Worm (Caenorhabditis elegans) whole organism, L3 larva: ENCODE results near the gene Y68A4A.10.

ENCODE experiments used
- R02D3.7 ChIP-seq: fragments of 150-350 bp; optimal IDR thresholded peaks from 2 replicates; lab custom pipeline; 2014; ENCODE audit warnings: missing biosample characterization, missing genetic modification characterization
- ZK546.5 ChIP-seq: sonication (generic microtip); optimal IDR thresholded peaks from 2 replicates; lab custom pipeline; 2017; ENCODE audit warnings: missing biosample characterization, missing genetic modification characterization
- aly-2 ChIP-seq: fragments of 150-350 bp; optimal IDR thresholded peaks from 2 replicates; lab custom pipeline; 2014; ENCODE audit warnings: missing biosample characterization, missing genetic modification characterization
- ama-1 ChIP-seq: fragments of 150-350 bp; optimal IDR thresholded peaks from 2 replicates; lab custom pipeline; 2018
- ceh-82 ChIP-seq: fragments of 150-350 bp; optimal IDR thresholded peaks from 2 replicates; lab custom pipeline; 2014; ENCODE audit warnings: missing biosample characterization, missing genetic modification characterization
- ceh-9 ChIP-seq: sonication (generic microtip); optimal IDR thresholded peaks from 2 replicates; lab custom pipeline; 2018; ENCODE audit warnings: missing biosample characterization, missing genetic modification characterization
- daf-12 ChIP-seq: fragments of 150-350 bp; optimal IDR thresholded peaks from 2 replicates; lab custom pipeline; 2014; ENCODE audit warnings: missing biosample characterization, missing genetic modification reagents, missing genetic modification characterization
- elt-1 ChIP-seq: fragments of 150-350 bp; optimal IDR thresholded peaks from 2 replicates; lab custom pipeline; 2014; ENCODE audit warnings: missing biosample characterization, missing genetic modification characterization
- elt-2 ChIP-seq: sonication (generic microtip); optimal IDR thresholded peaks from 2 replicates; lab custom pipeline; 2016; ENCODE audit warnings: missing genetic modification reagents, mild to moderate bottlenecking, missing genetic modification characterization, missing compliant biosample characterization
- fkh-10 ChIP-seq: sonication (generic microtip); optimal IDR thresholded peaks from 2 replicates; lab custom pipeline; 2017; ENCODE audit warnings: missing biosample characterization, missing genetic modification reagents, missing genetic modification characterization
- hmg-11 ChIP-seq: sonication (generic microtip); optimal IDR thresholded peaks from 2 replicates; lab custom pipeline; 2016; ENCODE audit warnings: missing genetic modification characterization, missing compliant biosample characterization
- lin-15B ChIP-seq: fragments of 150-350 bp; optimal IDR thresholded peaks from 2 replicates; lab custom pipeline; 2014; ENCODE audit warnings: missing biosample characterization, missing genetic modification characterization
- lin-39 ChIP-seq: fragments of 150-350 bp; optimal IDR thresholded peaks from 2 replicates; lab custom pipeline; 2018; ENCODE audit warnings: missing biosample characterization, missing genetic modification reagents, missing genetic modification characterization
- lsy-12 ChIP-seq: sonication (generic microtip); optimal IDR thresholded peaks from 2 replicates; lab custom pipeline; 2016; ENCODE audit warnings: mild to moderate bottlenecking, missing genetic modification characterization, missing compliant biosample characterization
- mdl-1 ChIP-seq: fragments of 150-350 bp; optimal IDR thresholded peaks from 2 replicates; lab custom pipeline; 2014; ENCODE audit warnings: missing biosample characterization, missing genetic modification characterization
- mml-1 ChIP-seq: fragments of 150-350 bp; sonication (generic microtip); optimal IDR thresholded peaks from 3 replicates; lab custom pipeline; 2014; ENCODE audit warnings: missing biosample characterization, missing genetic modification characterization
- nfya-1 ChIP-seq: sonication (generic microtip); optimal IDR thresholded peaks from 2 replicates; lab custom pipeline; 2017; ENCODE audit warnings: missing genetic modification characterization, mild to moderate bottlenecking, missing compliant biosample characterization, antibody characterized with exemption, moderate library complexity; ENCODE audit not compliant: insufficient read depth
- nhr-11 ChIP-seq: fragments of 150-350 bp; optimal IDR thresholded peaks from 2 replicates; lab custom pipeline; 2014; ENCODE audit warnings: missing biosample characterization, missing genetic modification characterization
- nhr-12 ChIP-seq: fragments of 150-350 bp; optimal IDR thresholded peaks from 2 replicates; lab custom pipeline; 2014; ENCODE audit warnings: missing biosample characterization, missing genetic modification characterization
- nhr-23 ChIP-seq: fragments of 150-350 bp; optimal IDR thresholded peaks from 2 replicates; lab custom pipeline; 2014; ENCODE audit warnings: missing biosample characterization, missing genetic modification reagents, missing genetic modification characterization
- nhr-237 ChIP-seq: fragments of 150-350 bp; optimal IDR thresholded peaks from 2 replicates; lab custom pipeline; 2014; ENCODE audit warnings: missing biosample characterization, missing genetic modification characterization
- nhr-43 ChIP-seq: sonication (generic microtip); optimal IDR thresholded peaks from 2 replicates; lab custom pipeline; 2016; ENCODE audit warnings: mild to moderate bottlenecking, missing genetic modification characterization, missing compliant biosample characterization; ENCODE audit not compliant: poor library complexity, severe bottlenecking
- nhr-67 ChIP-seq: fragments of 150-350 bp; optimal IDR thresholded peaks from 2 replicates; lab custom pipeline; 2014; ENCODE audit warnings: missing biosample characterization, missing genetic modification characterization
- nhr-76 ChIP-seq: fragments of 150-350 bp; sonication (generic microtip); optimal IDR thresholded peaks from 5 replicates; lab custom pipeline; 2014; ENCODE audit warnings: missing biosample characterization, missing genetic modification characterization
- nhr-77 ChIP-seq: fragments of 150-350 bp; optimal IDR thresholded peaks from 2 replicates; lab custom pipeline; 2014; ENCODE audit warnings: missing biosample characterization, missing genetic modification characterization
- pha-4 ChIP-seq: fragments of 150-350 bp; optimal IDR thresholded peaks from 2 replicates; lab custom pipeline; 2014; ENCODE audit warnings: missing biosample characterization, missing genetic modification reagents, missing genetic modification characterization
- pqm-1 ChIP-seq: fragments of 150-350 bp; optimal IDR thresholded peaks from 2 replicates; lab custom pipeline; 2017; ENCODE audit warnings: missing biosample characterization, missing genetic modification characterization, inconsistent platforms
- skn-1 ChIP-seq: fragments of 150-350 bp; optimal IDR thresholded peaks from 2 replicates; lab custom pipeline; 2014; ENCODE audit warnings: missing biosample characterization, missing genetic modification characterization
- snpc-4 ChIP-seq: fragments of 150-350 bp; optimal IDR thresholded peaks from 2 replicates; lab custom pipeline; 2014; ENCODE audit warnings: missing biosample characterization, missing genetic modification characterization
- tbx-2 ChIP-seq: sonication (generic microtip); optimal IDR thresholded peaks from 2 replicates; lab custom pipeline; 2016; ENCODE audit warnings: mild to moderate bottlenecking, missing genetic modification characterization, missing compliant biosample characterization
- unc-39 ChIP-seq: sonication (generic microtip); optimal IDR thresholded peaks from 4 replicates; lab custom pipeline; 2017; ENCODE audit warnings: missing biosample characterization, missing genetic modification characterization
- unc-62 ChIP-seq: fragments of 150-350 bp; sonication (generic microtip); optimal IDR thresholded peaks from 4 replicates; lab custom pipeline; 2014; ENCODE audit warnings: missing biosample characterization, missing genetic modification reagents, missing genetic modification characterization
- ztf-4 ChIP-seq: fragments of 150-350 bp; optimal IDR thresholded peaks from 2 replicates; lab custom pipeline; 2014; ENCODE audit warnings: missing biosample characterization, missing genetic modification characterization

The Y68A4A.10 gene

ce11 chrV:17236345-17236744, 34.4 kb downstream of the Y68A4A.10 start, which contains the start of gene T19C9.10:
TSS of gene T19C9.10 (plus strand) at chrV:17236592.
- TF ChIP-seq aly-2 (tag; lab: Kevin White, UChicago), result no peak
- TF ChIP-seq ceh-82 (tag; lab: Kevin White, UChicago), result no peak
- TF ChIP-seq elt-1 (tag; lab: Kevin White, UChicago), result peak; percentile 67

DNA sequence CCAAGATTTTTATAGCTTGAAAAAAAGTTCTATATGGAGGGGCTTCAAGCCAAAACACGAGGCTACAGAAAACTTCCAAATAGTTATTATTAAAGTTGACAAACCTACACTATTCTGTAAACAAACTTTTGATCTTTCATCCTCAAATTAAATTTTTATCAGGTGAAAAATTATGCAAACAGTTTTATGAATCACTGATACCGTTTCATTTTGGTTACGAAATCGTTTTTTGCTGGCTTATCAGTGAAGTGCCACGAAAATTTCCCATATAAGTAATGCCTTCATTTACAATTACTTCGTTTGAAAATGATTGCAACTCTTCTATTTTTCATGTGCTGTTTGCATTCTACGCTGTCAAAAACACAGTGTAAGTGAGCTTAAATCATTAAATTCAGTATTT, 36.9 kb downstream of the Y68A4A.10 start, which contains the start of gene T19C9.8:
TSS of gene T19C9.8 (plus strand) at position 299 of the 400 bp plus-strand sequence.
- TF ChIP-seq hmg-11, result no peak
- TF ChIP-seq daf-12 (tag; lab: Kevin White, UChicago), result no peak
- TF ChIP-seq nhr-237 (tag; lab: Kevin White, UChicago), result no peak
- no peak for TF ChIP-seq lin-15B (tag; lab: Kevin White, UChicago)
- peak; percentile 77 for TF ChIP-seq pqm-1
- TF ChIP-seq nhr-23 (tag; lab: Kevin White, UChicago), result no peak
- no peak for TF ChIP-seq nhr-77 (tag; lab: Kevin White, UChicago)
- TF ChIP-seq elt-2 (tag; lab: Kevin White, UChicago), result peak; percentile 94
- TF ChIP-seq nhr-11, result no peak
- TF ChIP-seq unc-39 (tag; lab: Kevin White, UChicago), result no peak
- no peak for TF ChIP-seq ceh-82 (tag; lab: Kevin White, UChicago)
- TF ChIP-seq elt-1 (tag; lab: Kevin White, UChicago), result no peak

- TF ChIP-seq tbx-2 (no peak), pha-4 (tag; lab: Kevin White, UChicago) (peak; percentile 21), pqm-1 (peak; percentile 22), elt-2 (tag; lab: Kevin White, UChicago) (peak; percentile 70)
- TF ChIP-seq, all 47 proteins: peak for 3
Measured at ce11 chrV:17240579-17241277, 38.8 kb downstream of the Y68A4A.10 start.

DNA sequence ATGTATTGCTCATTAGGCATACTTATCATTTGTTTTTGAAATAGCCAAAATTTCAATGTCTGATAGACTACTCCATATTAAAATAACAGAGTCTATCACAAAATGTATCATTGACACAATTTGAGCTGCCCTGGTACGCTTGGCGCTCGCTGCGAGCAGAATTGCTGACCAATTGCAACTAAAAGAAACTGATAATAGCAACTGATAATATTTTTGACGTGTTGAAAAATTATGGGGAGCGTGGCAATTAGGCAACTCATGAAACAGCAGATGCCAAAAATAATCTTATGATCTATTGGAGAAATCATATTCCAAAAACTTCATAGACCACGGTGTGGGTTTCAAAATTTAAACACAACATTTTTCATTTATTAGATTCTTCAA, 39.3 kb downstream of the Y68A4A.10 start:
- TF ChIP-seq elt-2 (tag; lab: Kevin White, UChicago), result peak; percentile 90
- peak; percentile 55 for TF ChIP-seq pqm-1
- no peak for TF ChIP-seq unc-62 (GFP tag; lab: Kevin White, UChicago)
- no peak for TF ChIP-seq ama-1
- no peak for TF ChIP-seq nhr-237 (tag; lab: Kevin White, UChicago)
- TF ChIP-seq, all 47 proteins: peak for 2

DNA sequence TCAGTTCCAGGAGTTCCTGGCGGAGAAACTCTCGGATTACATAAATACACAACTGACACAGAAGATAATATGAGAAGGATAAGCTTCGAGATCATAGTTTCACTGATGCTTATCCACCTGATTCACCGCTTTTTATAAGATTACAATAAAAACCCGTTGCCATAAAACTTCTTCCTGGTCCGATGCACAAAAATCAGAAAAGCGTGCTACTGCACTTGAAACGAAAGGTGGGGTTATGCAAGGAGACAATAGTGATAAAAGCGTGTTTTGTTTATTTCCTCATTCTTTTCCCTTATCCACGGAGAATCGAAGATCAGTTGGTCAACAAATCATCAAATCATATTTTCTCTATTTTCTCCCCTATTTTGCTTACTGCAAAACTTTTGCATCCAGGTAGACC, 40.6 kb downstream of the Y68A4A.10 start, which contains the start of gene Y68A4B.3:
TSS of gene Y68A4B.3 (minus strand) at position 101 of the 400 bp plus-strand sequence.
- TF ChIP-seq lin-15B (tag; lab: Kevin White, UChicago) (no peak), R02D3.7 (tag; lab: Kevin White, UChicago) (no peak), ZK546.5 (no peak)

ce11 chrV:17243016-17243415, 41.1 kb downstream of the Y68A4A.10 start:
- peak; percentile 76 for TF ChIP-seq elt-2 (tag; lab: Kevin White, UChicago)
- TF ChIP-seq nfya-1 (tag; lab: Kevin White, UChicago), result no peak
- no peak for TF ChIP-seq nhr-12 (tag; lab: Kevin White, UChicago)
- TF ChIP-seq pqm-1, result peak; percentile 8

- TF ChIP-seq ceh-9 (no peak), ZK546.5 (no peak), nhr-11 (no peak), ceh-82 (tag; lab: Kevin White, UChicago) (no peak), ama-1 (no peak), unc-39 (tag; lab: Kevin White, UChicago) (no peak), skn-1 (no peak), nhr-23 (tag; lab: Kevin White, UChicago) (no peak), aly-2 (tag; lab: Kevin White, UChicago) (no peak)
- TF ChIP-seq, all 47 proteins: peak for 0
Measured at ce11 chrV:17245406-17245805, 43.5 kb downstream of the Y68A4A.10 start, which contains the start of gene clec-242. TSS of gene clec-242 (minus strand) at chrV:17245506.

ce11 chrV:17248915-17249314, 47.0 kb downstream of the Y68A4A.10 start, which contains the start of gene clec-243:
TSS of gene clec-243 (minus strand) at chrV:17249015.
- no peak for TF ChIP-seq ztf-4 (tag; lab: Kevin White, UChicago)
- TF ChIP-seq nhr-67 (tag; lab: Kevin White, UChicago), result no peak
- no peak for TF ChIP-seq lin-39 (tag; lab: Kevin White, UChicago)
- no peak for TF ChIP-seq unc-62 (GFP tag; lab: Kevin White, UChicago)
- TF ChIP-seq fkh-10 (GFP tag; lab: Kevin White, UChicago), result no peak
- TF ChIP-seq R02D3.7 (tag; lab: Kevin White, UChicago), result no peak
- no peak for TF ChIP-seq lsy-12 (tag; lab: Kevin White, UChicago)
- no peak for TF ChIP-seq nhr-237 (tag; lab: Kevin White, UChicago)
- no peak for TF ChIP-seq mml-1
- no peak for TF ChIP-seq ceh-9
- no peak for TF ChIP-seq tbx-2
- no peak for TF ChIP-seq nhr-76 (tag; lab: Kevin White, UChicago)
- no peak for TF ChIP-seq nfya-1 (tag; lab: Kevin White, UChicago)
- TF ChIP-seq mdl-1, result no peak
- TF ChIP-seq nhr-43 (tag; lab: Kevin White, UChicago), result no peak
- no peak for TF ChIP-seq snpc-4 (tag; lab: Kevin White, UChicago)
